Worm (Caenorhabditis elegans) whole organism, L4 larva: ENCODE results near the gene F58E6.13.

Source experiments
- F44E2.7 ChIP-seq: fragments of 200-800 bp; sonication (Bioruptor generic); IDR thresholded peaks from 2 replicates; pipeline ENCODE4 v2.1.2; 2022; ENCODE audit warnings: missing genetic modification characterization, missing compliant biosample characterization
- T20F7.1 ChIP-seq: fragments of 200-800 bp; sonication (Bioruptor generic); optimal IDR thresholded peaks from 2 replicates; lab custom pipeline; 2018; ENCODE audit warnings: mild to moderate bottlenecking, missing genetic modification characterization, missing compliant biosample characterization
- ZK337.2 ChIP-seq: fragments of 200-800 bp; sonication (Bioruptor generic); IDR thresholded peaks from 2 replicates; pipeline ENCODE4 v1.3.6; 2022; ENCODE audit warnings: missing genetic modification reagents, missing genetic modification characterization, missing compliant biosample characterization
- ZK546.5 ChIP-seq, 2 experiments: sonication (generic microtip); optimal IDR thresholded peaks; 2 replicates each; lab custom pipeline; 2017; ENCODE audit warnings: missing biosample characterization in 2 of 2, missing genetic modification characterization in 2 of 2
- aha-1 ChIP-seq: fragments of 150-350 bp; peaks from one replicate; lab custom pipeline; 2014; ENCODE audit warnings: missing biosample characterization, missing genetic modification characterization
- ama-1 ChIP-seq: fragments of 150-350 bp; optimal IDR thresholded peaks from 2 replicates; lab custom pipeline; 2014; ENCODE audit warnings: inconsistent platforms, mixed read lengths
- ceh-32 ChIP-seq: sonication (generic microtip); optimal IDR thresholded peaks from 2 replicates; lab custom pipeline; 2016; ENCODE audit warnings: mild to moderate bottlenecking, missing genetic modification characterization, missing compliant biosample characterization; ENCODE audit not compliant: poor library complexity
- ceh-62 ChIP-seq: sonication (generic microtip); optimal IDR thresholded peaks from 2 replicates; lab custom pipeline; 2017; ENCODE audit warnings: missing biosample characterization, missing genetic modification characterization
- ceh-82 ChIP-seq: sonication (generic microtip); optimal IDR thresholded peaks from 2 replicates; lab custom pipeline; 2017; ENCODE audit warnings: missing biosample characterization, missing genetic modification characterization
- ces-1 ChIP-seq: fragments of 150-350 bp; sonication (generic microtip); optimal IDR thresholded peaks from 4 replicates; lab custom pipeline; 2014; ENCODE audit warnings: missing biosample characterization, missing genetic modification reagents, missing genetic modification characterization
- cey-2 ChIP-seq: sonication (generic microtip); optimal IDR thresholded peaks from 3 replicates; lab custom pipeline; 2017; ENCODE audit warnings: missing genetic modification characterization, mild to moderate bottlenecking, missing compliant biosample characterization, antibody characterized with exemption, borderline replicate concordance; ENCODE audit not compliant: insufficient read depth
- daf-16 ChIP-seq, 3 experiments: sonication (generic microtip); optimal IDR thresholded peaks; 2 replicates each; lab custom pipeline; 2016 to 2017; ENCODE audit warnings: missing genetic modification characterization in 3 of 3, missing genetic modification reagents in 3 of 3, mild to moderate bottlenecking in 2 of 3, missing compliant biosample characterization in 2 of 3, missing biosample characterization in 1 of 3, moderate library complexity in 1 of 3
- dmd-6 ChIP-seq: fragments of 200-800 bp; sonication (Bioruptor generic); IDR thresholded peaks from 2 replicates; pipeline ENCODE4 v1.3.6; 2022; ENCODE audit warnings: missing genetic modification reagents, missing genetic modification characterization, missing compliant biosample characterization
- dmd-8 ChIP-seq: fragments of 200-800 bp; sonication (Bioruptor generic); IDR thresholded peaks from 2 replicates; pipeline ENCODE4 v1.3.6; 2022; ENCODE audit warnings: missing genetic modification characterization, missing compliant biosample characterization
- dmd-9 ChIP-seq: fragments of 200-800 bp; sonication (Bioruptor generic); IDR thresholded peaks from 2 replicates; pipeline ENCODE4 v1.3.6; 2022; ENCODE audit warnings: missing genetic modification reagents, missing genetic modification characterization, missing compliant biosample characterization
- dpl-1 ChIP-seq: fragments of 150-350 bp; optimal IDR thresholded peaks from 2 replicates; lab custom pipeline; 2014; ENCODE audit warnings: missing biosample characterization, missing genetic modification reagents, missing genetic modification characterization
- duxl-1 ChIP-seq: sonication (generic microtip); optimal IDR thresholded peaks from 2 replicates; lab custom pipeline; 2016; ENCODE audit warnings: mild to moderate bottlenecking, missing genetic modification characterization, moderate library complexity, missing compliant biosample characterization; ENCODE audit not compliant: poor library complexity
- egl-27 ChIP-seq: sonication (generic microtip); optimal IDR thresholded peaks from 3 replicates; lab custom pipeline; 2017; ENCODE audit warnings: missing biosample characterization, missing genetic modification reagents, missing genetic modification characterization
- fkh-10 ChIP-seq: fragments of 150-350 bp; optimal IDR thresholded peaks from 2 replicates; lab custom pipeline; 2014; ENCODE audit warnings: missing biosample characterization, missing genetic modification reagents, missing genetic modification characterization
- gei-8 ChIP-seq: fragments of 200-800 bp; sonication (Bioruptor generic); optimal IDR thresholded peaks from 2 replicates; lab custom pipeline; 2018; ENCODE audit warnings: mild to moderate bottlenecking, missing genetic modification characterization, missing compliant biosample characterization
- hif-1 ChIP-seq, 2 experiments: sonication (generic microtip); optimal IDR thresholded peaks; 2 replicates each; lab custom pipeline; 2016 to 2017; ENCODE audit warnings: missing compliant biosample characterization in 2 of 2, missing genetic modification characterization in 2 of 2, missing genetic modification reagents in 2 of 2, missing genotype in 2 of 2, mild to moderate bottlenecking in 1 of 2
- hlh-11 ChIP-seq: fragments of 200-800 bp; sonication (Bioruptor generic); optimal IDR thresholded peaks from 2 replicates; lab custom pipeline; 2018; ENCODE audit warnings: mild to moderate bottlenecking, missing genetic modification characterization, missing compliant biosample characterization
- hlh-30 ChIP-seq: sonication (generic microtip); optimal IDR thresholded peaks from 2 replicates; lab custom pipeline; 2017; ENCODE audit warnings: antibody characterized with exemption, mild to moderate bottlenecking, missing genetic modification characterization, missing compliant biosample characterization; ENCODE audit not compliant: insufficient read depth
- lim-7 ChIP-seq: fragments of 200-800 bp; sonication (Bioruptor generic); IDR thresholded peaks from 2 replicates; pipeline ENCODE4 v1.3.6; 2022; ENCODE audit warnings: missing genetic modification characterization, missing compliant biosample characterization
- lin-29 ChIP-seq: fragments of 200-800 bp; sonication (Bioruptor generic); IDR thresholded peaks from 2 replicates; pipeline ENCODE4 v1.3.6; 2022; ENCODE audit warnings: missing genetic modification reagents, missing genetic modification characterization, missing compliant biosample characterization
- lsy-2 ChIP-seq, 2 experiments: fragments of 150-350 bp in 1 of 2; sonication (generic microtip) in 1 of 2; optimal IDR thresholded peaks; 2 replicates each; lab custom pipeline; 2014 to 2017; ENCODE audit warnings: missing biosample characterization in 2 of 2, missing genetic modification characterization in 2 of 2
- madf-5 ChIP-seq, 2 experiments: fragments of 200-800 bp; sonication (Bioruptor generic); IDR thresholded peaks; 2 replicates each; pipeline ENCODE4 v1.3.6; 2022; ENCODE audit warnings: missing compliant biosample characterization in 2 of 2, missing genetic modification characterization in 2 of 2
- mes-2 ChIP-seq: sonication (generic microtip); optimal IDR thresholded peaks from 2 replicates; lab custom pipeline; 2016; ENCODE audit warnings: missing genotype, mild to moderate bottlenecking, missing genetic modification characterization, missing compliant biosample characterization; ENCODE audit not compliant: poor library complexity, severe bottlenecking
- mxl-3 ChIP-seq: fragments of 200-800 bp; sonication (Bioruptor generic); optimal IDR thresholded peaks from 2 replicates; lab custom pipeline; 2018; ENCODE audit warnings: mild to moderate bottlenecking, missing genetic modification characterization, missing compliant biosample characterization
- nhr-10 ChIP-seq: fragments of 150-350 bp; optimal IDR thresholded peaks from 2 replicates; lab custom pipeline; 2014; ENCODE audit warnings: missing biosample characterization, missing genetic modification characterization
- nhr-237 ChIP-seq: sonication (generic microtip); optimal IDR thresholded peaks from 2 replicates; lab custom pipeline; 2017; ENCODE audit warnings: missing biosample characterization, missing genetic modification characterization
- nhr-42 ChIP-seq: fragments of 200-800 bp; sonication (Bioruptor generic); IDR thresholded peaks from 2 replicates; pipeline ENCODE4 v1.3.6; 2022; ENCODE audit warnings: missing genetic modification characterization, missing compliant biosample characterization
- nhr-6 ChIP-seq: fragments of 150-350 bp; optimal IDR thresholded peaks from 2 replicates; lab custom pipeline; 2014; ENCODE audit warnings: missing biosample characterization, missing genetic modification characterization
- nhr-76 ChIP-seq: fragments of 150-350 bp; optimal IDR thresholded peaks from 2 replicates; lab custom pipeline; 2014; ENCODE audit warnings: missing biosample characterization, missing genetic modification characterization
- rbr-2 ChIP-seq: sonication (generic microtip); optimal IDR thresholded peaks from 2 replicates; lab custom pipeline; 2016; ENCODE audit warnings: missing genotype, missing genetic modification characterization, missing compliant biosample characterization
- saeg-2 ChIP-seq: fragments of 200-800 bp; sonication (Bioruptor generic); IDR thresholded peaks from 2 replicates; pipeline ENCODE4 v1.3.6; 2022; ENCODE audit warnings: missing genetic modification reagents, missing genetic modification characterization, missing compliant biosample characterization
- sdz-12 ChIP-seq: fragments of 200-800 bp; sonication (Bioruptor generic); optimal IDR thresholded peaks from 2 replicates; lab custom pipeline; 2018; ENCODE audit warnings: mild to moderate bottlenecking, missing genetic modification characterization, missing compliant biosample characterization
- skn-1 ChIP-seq: fragments of 150-350 bp; optimal IDR thresholded peaks from 2 replicates; lab custom pipeline; 2014; ENCODE audit warnings: missing biosample characterization, missing genetic modification characterization
- snpc-4 ChIP-seq: fragments of 150-350 bp; optimal IDR thresholded peaks from 2 replicates; lab custom pipeline; 2014; ENCODE audit warnings: missing biosample characterization, missing genetic modification characterization
- spr-3 ChIP-seq: fragments of 200-800 bp; sonication (Bioruptor generic); optimal IDR thresholded peaks from 2 replicates; lab custom pipeline; 2018; ENCODE audit warnings: mild to moderate bottlenecking, missing genetic modification characterization, missing compliant biosample characterization
- tag-97 ChIP-seq: fragments of 200-800 bp; sonication (Bioruptor generic); IDR thresholded peaks from 2 replicates; pipeline ENCODE4 v1.3.6; 2022; ENCODE audit warnings: missing genetic modification characterization, missing compliant biosample characterization
- unc-130 ChIP-seq: sonication (generic microtip); optimal IDR thresholded peaks from 2 replicates; lab custom pipeline; 2016; ENCODE audit warnings: missing genetic modification reagents, missing genetic modification characterization, missing compliant biosample characterization
- unc-62 ChIP-seq, 3 experiments: fragments of 150-350 bp in 1 of 3; sonication (generic microtip); optimal IDR thresholded peaks in 2 of 3; peaks in 1 of 3; 1 replicate in 1 of 3; 2 replicates in 2 of 3; lab custom pipeline; 2014 to 2017; ENCODE audit warnings: missing biosample characterization in 3 of 3, missing genetic modification characterization in 3 of 3, missing genetic modification reagents in 3 of 3, missing genotype in 1 of 3
- vab-7 ChIP-seq: fragments of 200-800 bp; sonication (Bioruptor generic); IDR thresholded peaks from 2 replicates; pipeline ENCODE4 v1.3.6; 2022; ENCODE audit warnings: missing genetic modification reagents, missing genetic modification characterization, missing compliant biosample characterization
- zip-2 ChIP-seq: fragments of 150-350 bp; optimal IDR thresholded peaks from 2 replicates; lab custom pipeline; 2014; ENCODE audit warnings: missing biosample characterization, missing genetic modification characterization
- ztf-11 ChIP-seq: fragments of 150-350 bp; optimal IDR thresholded peaks from 2 replicates; lab custom pipeline; 2014; ENCODE audit warnings: missing biosample characterization, missing genetic modification characterization
- ztf-7 ChIP-seq: fragments of 150-350 bp; optimal IDR thresholded peaks from 2 replicates; lab custom pipeline; 2014; ENCODE audit warnings: missing biosample characterization, missing genetic modification characterization

The F58E6.13 gene

ce11 chrV:9763759-9764158 lies 18.7 kb downstream of the F58E6.13 start:
- TF ChIP-seq zip-2 (tag; lab: Kevin White, UChicago), result no peak
- no peak for TF ChIP-seq skn-1 (tag; lab: Kevin White, UChicago)
- no peak for TF ChIP-seq saeg-2
- TF ChIP-seq lin-29 (GFP tag; lab: Robert Waterston, UW), result no peak
- no peak for TF ChIP-seq cey-2 (tag; lab: Kevin White, UChicago)
- no peak for TF ChIP-seq ceh-32 (tag; lab: Kevin White, UChicago)
- no peak for TF ChIP-seq dpl-1 (GFP tag; lab: Kevin White, UChicago)

DNA sequence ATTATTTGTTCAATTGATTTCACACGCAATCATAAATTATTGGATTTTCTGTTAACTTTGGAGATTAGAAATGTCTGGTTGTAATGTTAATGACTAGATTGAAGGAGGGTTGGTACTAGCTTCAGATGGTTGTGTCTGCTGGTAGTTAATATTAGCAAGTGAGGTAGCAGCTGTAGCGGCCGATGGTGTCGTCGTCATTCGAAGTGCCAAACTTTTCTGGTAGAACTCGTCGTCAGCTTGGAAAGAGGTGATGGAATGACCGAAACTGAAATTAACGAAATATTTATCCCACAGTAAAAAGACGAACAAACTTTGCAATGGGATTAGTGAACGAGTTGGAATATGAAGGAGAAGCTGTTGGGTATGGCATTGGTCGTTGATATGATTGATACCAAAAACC lies 19.5 kb downstream of the F58E6.13 start:
- TF ChIP-seq unc-62 (GFP tag; optimal IDR thresholded peaks at IDR 0.05 in 1 of 2; lab: Kevin White, UChicago), result peak in 1 of 2 experiments; percentile 97
- TF ChIP-seq unc-62 (tag; optimal IDR thresholded peaks at IDR 0.05; lab: Kevin White, UChicago), result no peak
- no peak for TF ChIP-seq mxl-3 (GFP tag; lab: Kevin White, UChicago)
- TF ChIP-seq egl-27 (tag; lab: Kevin White, UChicago), result no peak
- TF ChIP-seq, all 104 proteins: peak for 1

DNA sequence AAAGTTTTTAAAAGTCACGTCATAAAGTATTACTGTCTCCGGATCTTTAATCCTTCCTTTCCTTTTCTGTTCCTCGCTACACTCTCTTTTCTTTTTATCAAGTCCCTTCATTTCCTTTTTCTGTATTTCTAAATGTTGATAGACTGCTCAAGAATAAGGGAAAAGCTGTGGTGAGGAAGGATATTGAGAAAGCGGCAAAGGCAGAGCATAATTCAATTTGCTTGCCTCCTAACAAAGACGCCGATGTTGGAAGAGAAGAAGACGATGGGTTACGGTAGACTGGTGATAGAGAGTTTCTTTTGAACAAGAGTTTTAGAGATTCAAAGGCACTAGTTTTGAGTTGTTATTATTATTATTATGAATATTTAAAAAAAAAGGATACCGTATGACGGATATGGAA lies 20.6 kb downstream of the F58E6.13 start:
- TF ChIP-seq ztf-11 (tag; lab: Kevin White, UChicago) (no peak), nhr-42 (GFP tag; lab: Robert Waterston, UW) (no peak), fkh-10 (GFP tag; lab: Kevin White, UChicago) (peak; percentile 97), mes-2 (tag; lab: Kevin White, UChicago) (no peak), gei-8 (no peak), ZK546.5 (tag; optimal IDR thresholded peaks at IDR 0.05; lab: Kevin White, UChicago) (no peak), unc-130 (GFP tag; lab: Kevin White, UChicago) (no peak), F44E2.7 (no peak), vab-7 (GFP tag; lab: Robert Waterston, UW) (no peak), madf-5 (GFP tag; IDR thresholded peaks at IDR 0.05; lab: Robert Waterston, UW) (no peak), ceh-62 (no peak), ZK337.2 (GFP tag; lab: Robert Waterston, UW) (no peak), lin-29 (GFP tag; lab: Robert Waterston, UW) (no peak), hlh-11 (tag; lab: Kevin White, UChicago) (no peak), rbr-2 (tag; lab: Kevin White, UChicago) (peak; percentile 22), lim-7 (no peak), hif-1 (tag; optimal IDR thresholded peaks at IDR 0.05; lab: Kevin White, UChicago) (no peak), hlh-30 (tag; lab: Kevin White, UChicago) (no peak), spr-3 (GFP tag; lab: Kevin White, UChicago) (no peak), dmd-8 (GFP tag; lab: Robert Waterston, UW) (no peak), sdz-12 (GFP tag; lab: Kevin White, UChicago) (no peak), ceh-82 (tag; lab: Kevin White, UChicago) (no peak), ama-1 (lab: Kevin White, UChicago) (no peak), T20F7.1 (no peak), lsy-2 (tag; optimal IDR thresholded peaks at IDR 0.05; lab: Kevin White, UChicago) (peak; percentile 6 to 83), nhr-6 (no peak), snpc-4 (tag; lab: Kevin White, UChicago) (no peak), tag-97 (GFP tag; lab: Robert Waterston, UW) (no peak), nhr-237 (tag; lab: Kevin White, UChicago) (no peak), ceh-32 (tag; lab: Kevin White, UChicago) (peak; percentile 14), daf-16 (GFP tag; optimal IDR thresholded peaks at IDR 0.05; lab: Kevin White, UChicago) (no peak), daf-16 (tag; optimal IDR thresholded peaks at IDR 0.05; lab: Kevin White, UChicago) (no peak), dmd-9 (GFP tag; lab: Robert Waterston, UW) (no peak), ztf-7 (tag; lab: Kevin White, UChicago) (no peak), ces-1 (GFP tag; lab: Kevin White, UChicago) (peak; percentile 100), aha-1 (peak; percentile 71), duxl-1 (tag; lab: Kevin White, UChicago) (no peak), nhr-76 (tag; lab: Kevin White, UChicago) (no peak), nhr-10 (no peak), dmd-6 (GFP tag; lab: Robert Waterston, UW) (no peak)
